Worm (Caenorhabditis elegans): ENCODE results near the gene C56C10.6.

- TF ChIP-seq W03F9.2 (tag; optimal IDR thresholded peaks at IDR 0.05) (no peak), dao-5 (tag; optimal IDR thresholded peaks at IDR 0.05) (no peak)
Measured at ce11 chrII:6554677-6555076, 26.5 kb downstream of the C56C10.6 start, which contains the start of gene wrn-1.
